Fruit fly (Drosophila melanogaster) whole organism, pupa: Measurements from ENCODE around the gene Cbp20.

Source experiments
- CG13204 ChIP-seq: fragments of 200-800 bp; sonication (Bioruptor generic); optimal IDR thresholded peaks from 2 replicates; lab custom pipeline; 2018; ENCODE audit warnings: missing biosample characterization, mild to moderate bottlenecking, missing genetic modification characterization, moderate library complexity
- CG8159 ChIP-seq: fragments of 200-800 bp; sonication (Bioruptor generic); optimal IDR thresholded peaks from 3 replicates; lab custom pipeline; 2018; ENCODE audit warnings: missing biosample characterization, mild to moderate bottlenecking, missing genetic modification characterization, moderate library complexity
- CG8301 ChIP-seq: fragments of 200-800 bp; sonication (Bioruptor generic); optimal IDR thresholded peaks from 2 replicates; lab custom pipeline; 2018; ENCODE audit warnings: missing biosample characterization, mild to moderate bottlenecking, missing genetic modification characterization
- gl ChIP-seq: fragments of 200-800 bp; sonication (Bioruptor generic); optimal IDR thresholded peaks from 2 replicates; lab custom pipeline; 2018; ENCODE audit warnings: missing biosample characterization, mild to moderate bottlenecking, missing genetic modification characterization

dm6 chr3R:18168929-18169350, 4.5 kb downstream of the Cbp20 start:
- TF ChIP-seq CG8301 (tag; lab: Kevin White, UChicago) = peak; percentile 49
- no peak for TF ChIP-seq gl (tag; lab: Kevin White, UChicago)
- TF ChIP-seq CG13204 (GFP tag; lab: Kevin White, UChicago) = no peak
- peak; percentile 48 for TF ChIP-seq CG8159 (tag; lab: Kevin White, UChicago)
